Worm (Caenorhabditis elegans) whole organism, L4 larva: ENCODE data around the gene daf-42.

ENCODE experiments used
- D1046.2 ChIP-seq: fragments of 200-800 bp; sonication (Bioruptor generic); IDR thresholded peaks from 2 replicates; pipeline ENCODE4 v1.3.6; 2022; ENCODE audit warnings: missing genetic modification characterization, missing compliant biosample characterization
- Y105C5A.15 ChIP-seq: fragments of 200-800 bp; sonication (Bioruptor generic); IDR thresholded peaks from 2 replicates; pipeline ENCODE4 v1.3.6; 2022; ENCODE audit warnings: missing genetic modification characterization, missing compliant biosample characterization
- Y48G9A.11 ChIP-seq: fragments of 200-800 bp; sonication (Bioruptor generic); IDR thresholded peaks from 2 replicates; pipeline ENCODE4 v1.3.6; 2022; ENCODE audit warnings: missing genetic modification reagents, missing genetic modification characterization, missing compliant biosample characterization
- aha-1 ChIP-seq: fragments of 150-350 bp; peaks from one replicate; lab custom pipeline; 2014; ENCODE audit warnings: missing biosample characterization, missing genetic modification characterization
- ama-1 ChIP-seq: fragments of 150-350 bp; optimal IDR thresholded peaks from 2 replicates; lab custom pipeline; 2014; ENCODE audit warnings: inconsistent platforms, mixed read lengths
- ceh-20 ChIP-seq: fragments of 200-800 bp; sonication (Bioruptor generic); IDR thresholded peaks from 2 replicates; pipeline ENCODE4 v1.3.6; 2022; ENCODE audit warnings: missing genetic modification reagents, missing genetic modification characterization, missing compliant biosample characterization
- ceh-32 ChIP-seq: sonication (generic microtip); optimal IDR thresholded peaks from 2 replicates; lab custom pipeline; 2016; ENCODE audit warnings: mild to moderate bottlenecking, missing genetic modification characterization, missing compliant biosample characterization; ENCODE audit not compliant: poor library complexity
- ceh-44 ChIP-seq: fragments of 200-800 bp; sonication (Bioruptor generic); IDR thresholded peaks from 2 replicates; pipeline ENCODE4 v1.3.6; 2022; ENCODE audit warnings: missing genetic modification reagents, missing genetic modification characterization, missing compliant biosample characterization
- ceh-62 ChIP-seq: sonication (generic microtip); optimal IDR thresholded peaks from 2 replicates; lab custom pipeline; 2017; ENCODE audit warnings: missing biosample characterization, missing genetic modification characterization
- ctbp-1 ChIP-seq: fragments of 200-800 bp; sonication (Bioruptor generic); IDR thresholded peaks from 2 replicates; pipeline ENCODE4 v1.3.6; 2022; ENCODE audit warnings: missing genetic modification reagents, missing genetic modification characterization, missing compliant biosample characterization
- dmd-6 ChIP-seq: fragments of 200-800 bp; sonication (Bioruptor generic); IDR thresholded peaks from 2 replicates; pipeline ENCODE4 v1.3.6; 2022; ENCODE audit warnings: missing genetic modification reagents, missing genetic modification characterization, missing compliant biosample characterization
- dmd-9 ChIP-seq: fragments of 200-800 bp; sonication (Bioruptor generic); IDR thresholded peaks from 2 replicates; pipeline ENCODE4 v1.3.6; 2022; ENCODE audit warnings: missing genetic modification reagents, missing genetic modification characterization, missing compliant biosample characterization
- duxl-1 ChIP-seq: sonication (generic microtip); optimal IDR thresholded peaks from 2 replicates; lab custom pipeline; 2016; ENCODE audit warnings: mild to moderate bottlenecking, missing genetic modification characterization, moderate library complexity, missing compliant biosample characterization; ENCODE audit not compliant: poor library complexity
- dve-1 ChIP-seq: sonication (generic microtip); optimal IDR thresholded peaks from 2 replicates; lab custom pipeline; 2017; ENCODE audit warnings: antibody characterized with exemption, mild to moderate bottlenecking, missing genetic modification characterization, missing compliant biosample characterization; ENCODE audit not compliant: insufficient read depth
- egl-43 ChIP-seq: fragments of 200-800 bp; sonication (Bioruptor generic); IDR thresholded peaks from 2 replicates; pipeline ENCODE4 v1.3.6; 2022; ENCODE audit warnings: missing genetic modification reagents, missing genetic modification characterization, missing compliant biosample characterization
- hif-1 ChIP-seq, 2 experiments: sonication (generic microtip); optimal IDR thresholded peaks; 2 replicates each; lab custom pipeline; 2016 to 2017; ENCODE audit warnings: missing compliant biosample characterization in 2 of 2, missing genetic modification characterization in 2 of 2, missing genetic modification reagents in 2 of 2, missing genotype in 2 of 2, mild to moderate bottlenecking in 1 of 2
- hlh-11 ChIP-seq: fragments of 200-800 bp; sonication (Bioruptor generic); optimal IDR thresholded peaks from 2 replicates; lab custom pipeline; 2018; ENCODE audit warnings: mild to moderate bottlenecking, missing genetic modification characterization, missing compliant biosample characterization
- hmg-1.1 ChIP-seq: fragments of 200-800 bp; sonication (Bioruptor generic); IDR thresholded peaks from 2 replicates; pipeline ENCODE4 v1.3.6; 2022; ENCODE audit warnings: missing genetic modification reagents, missing genetic modification characterization, missing compliant biosample characterization
- jun-1 ChIP-seq: fragments of 150-350 bp; optimal IDR thresholded peaks from 2 replicates; lab custom pipeline; 2014; ENCODE audit warnings: missing biosample characterization, missing genetic modification reagents, missing genetic modification characterization
- lim-7 ChIP-seq: fragments of 200-800 bp; sonication (Bioruptor generic); IDR thresholded peaks from 2 replicates; pipeline ENCODE4 v1.3.6; 2022; ENCODE audit warnings: missing genetic modification characterization, missing compliant biosample characterization
- lin-1 ChIP-seq: fragments of 200-800 bp; sonication (Bioruptor generic); IDR thresholded peaks from 2 replicates; pipeline ENCODE4 v1.3.6; 2022; ENCODE audit warnings: missing genetic modification reagents, missing genetic modification characterization, missing compliant biosample characterization
- lin-15B ChIP-seq: fragments of 150-350 bp; sonication (generic microtip); optimal IDR thresholded peaks from 3 replicates; lab custom pipeline; 2014; ENCODE audit warnings: missing biosample characterization, missing genetic modification characterization
- lin-38 ChIP-seq: fragments of 200-800 bp; sonication (Bioruptor generic); IDR thresholded peaks from 2 replicates; pipeline ENCODE4 v1.3.6; 2022; ENCODE audit warnings: missing genetic modification reagents, missing genetic modification characterization, missing compliant biosample characterization
- lir-3 ChIP-seq: sonication (generic microtip); optimal IDR thresholded peaks from 2 replicates; lab custom pipeline; 2016; ENCODE audit warnings: mild to moderate bottlenecking, missing genetic modification characterization, missing compliant biosample characterization
- madf-9 ChIP-seq: fragments of 200-800 bp; sonication (Bioruptor generic); conservative IDR thresholded peaks from 2 replicates; pipeline ENCODE4 v1.3.6; 2022; ENCODE audit warnings: missing genetic modification reagents, missing genetic modification characterization, missing compliant biosample characterization
- nhr-11 ChIP-seq: fragments of 150-350 bp; optimal IDR thresholded peaks from 2 replicates; lab custom pipeline; 2014; ENCODE audit warnings: missing biosample characterization, missing genetic modification characterization
- nhr-77 ChIP-seq: fragments of 150-350 bp; optimal IDR thresholded peaks from 2 replicates; lab custom pipeline; 2014; ENCODE audit warnings: missing biosample characterization, missing genetic modification characterization
- pha-4 ChIP-seq, 2 experiments: fragments of 150-350 bp in 1 of 2; fragments of 200-800 bp in 1 of 2; sonication (Bioruptor generic) in 1 of 2; IDR thresholded peaks in 1 of 2; optimal IDR thresholded peaks in 1 of 2; 2 replicates each; pipeline versions ENCODE4 v1.3.6 to Lab custom; 2014 to 2022; ENCODE audit warnings: missing genetic modification characterization in 2 of 2, missing genetic modification reagents in 2 of 2, missing biosample characterization in 1 of 2, missing compliant biosample characterization in 1 of 2
- pqm-1 ChIP-seq: sonication (generic microtip); optimal IDR thresholded peaks from 2 replicates; lab custom pipeline; 2017; ENCODE audit warnings: missing biosample characterization, missing genetic modification characterization
- sdz-12 ChIP-seq: fragments of 200-800 bp; sonication (Bioruptor generic); optimal IDR thresholded peaks from 2 replicates; lab custom pipeline; 2018; ENCODE audit warnings: mild to moderate bottlenecking, missing genetic modification characterization, missing compliant biosample characterization
- skn-1 ChIP-seq: fragments of 150-350 bp; optimal IDR thresholded peaks from 2 replicates; lab custom pipeline; 2014; ENCODE audit warnings: missing biosample characterization, missing genetic modification characterization
- snpc-1.2 ChIP-seq: fragments of 200-800 bp; sonication (Bioruptor generic); IDR thresholded peaks from 2 replicates; pipeline ENCODE4 v1.3.6; 2022; ENCODE audit warnings: missing genetic modification reagents, missing genetic modification characterization, missing compliant biosample characterization
- snpc-4 ChIP-seq: fragments of 150-350 bp; optimal IDR thresholded peaks from 2 replicates; lab custom pipeline; 2014; ENCODE audit warnings: missing biosample characterization, missing genetic modification characterization
- spr-1 ChIP-seq: sonication (generic microtip); optimal IDR thresholded peaks from 2 replicates; lab custom pipeline; 2016; ENCODE audit warnings: mild to moderate bottlenecking, missing genetic modification characterization, missing compliant biosample characterization
- tra-1 ChIP-seq: fragments of 200-800 bp; sonication (Bioruptor generic); IDR thresholded peaks from 2 replicates; pipeline ENCODE4 v1.3.6; 2022; ENCODE audit warnings: missing genetic modification reagents, missing genetic modification characterization, missing compliant biosample characterization
- unc-130 ChIP-seq: sonication (generic microtip); optimal IDR thresholded peaks from 2 replicates; lab custom pipeline; 2016; ENCODE audit warnings: missing genetic modification reagents, missing genetic modification characterization, missing compliant biosample characterization
- unc-39 ChIP-seq: sonication (generic microtip); optimal IDR thresholded peaks from 2 replicates; lab custom pipeline; 2017; ENCODE audit warnings: missing biosample characterization, missing genetic modification characterization
- unc-62 ChIP-seq, 3 experiments: fragments of 150-350 bp in 1 of 3; sonication (generic microtip); optimal IDR thresholded peaks in 2 of 3; peaks in 1 of 3; 1 replicate in 1 of 3; 2 replicates in 2 of 3; lab custom pipeline; 2014 to 2017; ENCODE audit warnings: missing biosample characterization in 3 of 3, missing genetic modification characterization in 3 of 3, missing genetic modification reagents in 3 of 3, missing genotype in 1 of 3
- zag-1 ChIP-seq: fragments of 150-350 bp; optimal IDR thresholded peaks from 2 replicates; lab custom pipeline; 2014; ENCODE audit warnings: missing biosample characterization, missing genetic modification characterization
- zip-2 ChIP-seq: fragments of 150-350 bp; optimal IDR thresholded peaks from 2 replicates; lab custom pipeline; 2014; ENCODE audit warnings: missing biosample characterization, missing genetic modification characterization
- ztf-7 ChIP-seq: fragments of 150-350 bp; optimal IDR thresholded peaks from 2 replicates; lab custom pipeline; 2014; ENCODE audit warnings: missing biosample characterization, missing genetic modification characterization

daf-42 gene

DNA sequence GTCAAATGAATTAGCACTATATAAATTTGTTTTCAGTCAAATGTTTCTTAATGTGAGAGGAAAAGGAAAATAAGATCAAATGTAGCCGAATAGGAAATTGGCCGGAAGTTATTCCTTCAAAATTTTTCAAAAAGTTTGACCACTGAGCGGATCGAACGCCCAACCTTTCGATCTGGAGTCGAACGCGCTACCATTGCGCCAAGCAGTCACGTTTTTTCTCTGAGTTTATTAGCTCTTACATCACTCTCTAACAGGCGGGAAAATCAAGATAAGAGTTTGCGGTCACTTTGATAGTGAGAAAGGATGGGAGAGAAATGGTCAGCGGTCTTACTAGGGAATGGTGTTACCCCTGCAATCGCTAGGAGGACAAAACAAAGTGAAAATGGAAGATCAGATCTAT, 2.6 kb downstream of the daf-42 start (continued):
- no peak for TF ChIP-seq spr-1
- no peak for TF ChIP-seq skn-1
- TF ChIP-seq lir-3 (tag; lab: Kevin White, UChicago) = no peak
- no peak for TF ChIP-seq unc-39 (tag; lab: Kevin White, UChicago)
- peak; percentile 9 for TF ChIP-seq hlh-11
- TF ChIP-seq aha-1 (tag; lab: Kevin White, UChicago) = no peak
- TF ChIP-seq ama-1 = no peak
- peak; percentile 92 for TF ChIP-seq lim-7 (GFP tag; lab: Robert Waterston, UW)
- TF ChIP-seq nhr-77 = peak; percentile 6
- TF ChIP-seq hif-1 (tag; optimal IDR thresholded peaks at IDR 0.05; lab: Kevin White, UChicago) = no peak
- TF ChIP-seq nhr-11 (tag; lab: Kevin White, UChicago) = no peak
- TF ChIP-seq ctbp-1 (GFP tag; lab: Robert Waterston, UW) = no peak
- no peak for TF ChIP-seq Y105C5A.15 (GFP tag; lab: Robert Waterston, UW)
- no peak for TF ChIP-seq unc-62 (GFP tag; optimal IDR thresholded peaks at IDR 0.05 in 1 of 2; lab: Kevin White, UChicago)
- TF ChIP-seq unc-62 (tag; optimal IDR thresholded peaks at IDR 0.05; lab: Kevin White, UChicago) = no peak
- TF ChIP-seq dmd-9 (GFP tag; lab: Robert Waterston, UW) = peak; percentile 37; the same call in 1 of the 2 replicates
- TF ChIP-seq dve-1 (tag; lab: Kevin White, UChicago) = no peak
- peak; percentile 65; the same call in 1 of the 2 replicates for TF ChIP-seq D1046.2
- TF ChIP-seq lin-38 (GFP tag; lab: Robert Waterston, UW) = no peak
- peak; percentile 26; the same call in 1 of the 2 replicates for TF ChIP-seq Y48G9A.11
- TF ChIP-seq sdz-12 (GFP tag; lab: Kevin White, UChicago) = no peak
- no peak for TF ChIP-seq ceh-32 (tag; lab: Kevin White, UChicago)
- TF ChIP-seq ceh-20 (GFP tag; lab: Robert Waterston, UW) = 0 out of 2 replicates have a peak, but pooled peaks have one; percentile 36
- no peak for TF ChIP-seq zag-1 (tag; lab: Kevin White, UChicago)
- TF ChIP-seq dmd-6 = peak; percentile 37
- no peak for TF ChIP-seq unc-130
- TF ChIP-seq snpc-1.2 (GFP tag; lab: Robert Waterston, UW) = peak; percentile 83
- peak; percentile 51; the same call in 1 of the 2 replicates for TF ChIP-seq tra-1 (GFP tag; lab: Robert Waterston, UW)
- no peak for TF ChIP-seq pqm-1 (tag; lab: Kevin White, UChicago)
- TF ChIP-seq hmg-1.1 = peak; percentile 40; the same call in 1 of the 2 replicates
- TF ChIP-seq zip-2 (tag; lab: Kevin White, UChicago) = no peak
- TF ChIP-seq pha-4 (GFP tag; IDR thresholded peaks at IDR 0.05; lab: Robert Waterston, UW) = no peak
- no peak for TF ChIP-seq pha-4 (tag; optimal IDR thresholded peaks at IDR 0.05; lab: Kevin White, UChicago)
- peak; percentile 68 for TF ChIP-seq ceh-44 (GFP tag; lab: Robert Waterston, UW)
- no peak for TF ChIP-seq snpc-4
- TF ChIP-seq lin-1 = no peak
- TF ChIP-seq madf-9 (GFP tag; lab: Robert Waterston, UW) = no peak
- peak; percentile 88; the same call in 1 of the 2 replicates for TF ChIP-seq egl-43 (GFP tag; lab: Robert Waterston, UW)
- TF ChIP-seq ztf-7 (tag; lab: Kevin White, UChicago) = no peak
- TF ChIP-seq ceh-62 (tag; lab: Kevin White, UChicago) = no peak
- TF ChIP-seq duxl-1 (tag; lab: Kevin White, UChicago) = peak; percentile 60
- no peak for TF ChIP-seq lin-15B

DNA sequence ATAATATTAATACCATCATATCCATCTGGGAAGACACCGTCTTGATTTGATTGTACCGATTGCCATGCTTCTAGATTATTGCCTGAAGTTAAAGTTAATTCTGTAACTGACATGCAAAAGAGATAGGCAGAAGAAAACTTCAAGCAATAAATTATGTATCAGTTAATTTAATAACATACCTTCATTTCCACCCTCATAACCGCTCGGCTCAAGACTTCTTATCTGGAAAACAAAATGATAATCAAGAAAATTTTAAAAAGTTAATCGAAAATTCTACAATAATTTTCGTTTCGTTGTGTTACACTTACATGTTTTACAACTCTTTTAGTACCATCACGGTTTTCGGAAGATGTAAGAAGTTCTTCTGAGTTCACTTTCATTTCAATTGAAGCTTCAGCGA, 4.5 kb downstream of the daf-42 start:
- TF ChIP-seq unc-62 (GFP tag; optimal IDR thresholded peaks at IDR 0.05 in 1 of 2; lab: Kevin White, UChicago) = peak in 1 of 2 experiments; percentile 86
- no peak for TF ChIP-seq unc-62 (tag; optimal IDR thresholded peaks at IDR 0.05; lab: Kevin White, UChicago)
- TF ChIP-seq jun-1 (tag; lab: Kevin White, UChicago) = no peak
- TF ChIP-seq ctbp-1 (GFP tag; lab: Robert Waterston, UW) = no peak
